Fruit fly (Drosophila melanogaster) whole organism, embryonic: ENCODE data around the gene Sptz.

Source experiments
- CG11504 ChIP-seq: fragments of 200-800 bp; sonication (Bioruptor generic); optimal IDR thresholded peaks from 3 replicates; lab custom pipeline; 2019; ENCODE audit warnings: missing biosample characterization, mild to moderate bottlenecking, missing genetic modification characterization, moderate library complexity
- CG16813 ChIP-seq: fragments of 200-800 bp; sonication (Bioruptor generic); IDR thresholded peaks from 3 replicates; pipeline ENCODE4 v1.3.6; 2022; ENCODE audit warnings: missing biosample characterization, missing genetic modification characterization; ENCODE audit not compliant: partially characterized antibody
- CG17568 ChIP-seq: fragments of 200-800 bp; sonication (Bioruptor generic); optimal IDR thresholded peaks from 2 replicates; lab custom pipeline; 2018; ENCODE audit warnings: missing biosample characterization, mild to moderate bottlenecking, missing genetic modification characterization, moderate library complexity
- CG18599 ChIP-seq: fragments of 200-800 bp; sonication (Bioruptor generic); optimal IDR thresholded peaks from 3 replicates; lab custom pipeline; 2017; ENCODE audit warnings: missing biosample characterization, missing genetic modification characterization, mild to moderate bottlenecking, moderate library complexity, missing genetic modification reagents
- CG2678 ChIP-seq: fragments of 200-800 bp; sonication (Bioruptor generic); optimal IDR thresholded peaks from 3 replicates; lab custom pipeline; 2019; ENCODE audit warnings: missing biosample characterization, mild to moderate bottlenecking, missing genetic modification characterization, moderate library complexity
- CG9215 ChIP-seq: fragments of 200-800 bp; sonication (Bioruptor generic); IDR thresholded peaks from 2 replicates; pipeline ENCODE4 v1.3.6; 2022; ENCODE audit warnings: missing biosample characterization, missing genetic modification characterization
- Doc2 ChIP-seq: fragments of 200-800 bp; sonication (Bioruptor generic); IDR thresholded peaks from 2 replicates; pipeline ENCODE4 v1.3.6; 2022; ENCODE audit warnings: missing biosample characterization, missing genetic modification characterization
- Hsf ChIP-seq: fragments of 200-800 bp; sonication (Bioruptor generic); optimal IDR thresholded peaks from 3 replicates; lab custom pipeline; 2016; ENCODE audit warnings: missing biosample characterization, missing genetic modification characterization
- Ssrp ChIP-seq: fragments of 200-800 bp; sonication (Bioruptor generic); optimal IDR thresholded peaks from 2 replicates; lab custom pipeline; 2018; ENCODE audit warnings: missing biosample characterization, mild to moderate bottlenecking, missing genetic modification characterization, moderate library complexity
- TFAM ChIP-seq: fragments of 200-800 bp; sonication (Bioruptor generic); optimal IDR thresholded peaks from 2 replicates; lab custom pipeline; 2017; ENCODE audit warnings: missing biosample characterization, missing genetic modification characterization, inconsistent platforms
- bowl ChIP-seq: fragments of 200-800 bp; sonication (Bioruptor generic); IDR thresholded peaks from 2 replicates; pipeline ENCODE4 v1.3.6; 2022; ENCODE audit warnings: missing biosample characterization, missing genetic modification characterization
- gem ChIP-seq: fragments of 200-800 bp; sonication (Bioruptor generic); optimal IDR thresholded peaks from 2 replicates; lab custom pipeline; 2019; ENCODE audit warnings: missing biosample characterization, mild to moderate bottlenecking, missing genetic modification characterization, moderate library complexity
- grn ChIP-seq: fragments of 200-800 bp; sonication (Bioruptor generic); optimal IDR thresholded peaks from 3 replicates; lab custom pipeline; 2017; ENCODE audit warnings: missing biosample characterization, missing genetic modification characterization
- maf-S ChIP-seq: fragments of 200-800 bp; sonication (Bioruptor generic); optimal IDR thresholded peaks from 2 replicates; lab custom pipeline; 2016; ENCODE audit warnings: missing biosample characterization, missing genetic modification characterization
- nmo ChIP-seq: fragments of 200-800 bp; sonication (Bioruptor generic); optimal IDR thresholded peaks from 2 replicates; lab custom pipeline; 2018; ENCODE audit warnings: missing biosample characterization, mild to moderate bottlenecking, missing genetic modification characterization, moderate library complexity
- row ChIP-seq: fragments of 200-800 bp; sonication (Bioruptor generic); IDR thresholded peaks from 3 replicates; pipeline ENCODE4 v1.3.6; 2022; ENCODE audit warnings: missing biosample characterization, missing genetic modification characterization
- sens ChIP-seq: fragments of 200-800 bp; sonication (Bioruptor generic); peaks from one replicate; lab custom pipeline; 2016; ENCODE audit warnings: missing biosample characterization, missing genetic modification characterization
- sna ChIP-seq: fragments of 200-800 bp; sonication (Bioruptor generic); IDR thresholded peaks from 2 replicates; pipeline ENCODE4 v1.3.6; 2022; ENCODE audit warnings: missing biosample characterization, missing genetic modification characterization; ENCODE audit not compliant: partially characterized antibody
- unpg ChIP-seq: fragments of 200-800 bp; sonication (Bioruptor generic); optimal IDR thresholded peaks from 3 replicates; lab custom pipeline; 2018; ENCODE audit warnings: missing biosample characterization, mild to moderate bottlenecking, missing genetic modification characterization, moderate library complexity
- vfl ChIP-seq: fragments of 200-800 bp; sonication (Bioruptor generic); optimal IDR thresholded peaks from 2 replicates; lab custom pipeline; 2016; ENCODE audit warnings: missing biosample characterization, missing genetic modification characterization

Gene Sptz

DNA sequence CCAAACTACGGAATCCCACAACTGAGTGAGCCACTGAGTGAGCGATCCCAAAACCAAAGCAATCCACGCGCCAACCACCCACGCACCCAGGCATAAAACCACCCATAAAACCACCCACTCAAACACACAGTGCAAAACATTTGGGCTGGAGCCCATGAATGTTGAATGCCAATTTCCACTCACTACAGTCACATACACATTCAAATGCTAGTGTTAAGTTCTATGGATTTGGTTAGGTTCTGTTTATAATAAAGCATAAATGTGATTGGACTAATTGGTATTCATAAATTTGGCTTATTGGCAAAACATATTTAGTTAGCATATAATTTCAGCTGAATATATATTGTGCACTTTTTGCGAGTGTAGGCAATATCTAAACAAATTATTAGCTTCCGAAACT lies 47.9 kb downstream of the Sptz start (continued):
- TF ChIP-seq CG18599: peak; percentile 51
- TF ChIP-seq Hsf: peak; percentile 3
- peak; percentile 5; the same call in 1 of the 2 replicates for TF ChIP-seq CG9215
- TF ChIP-seq Ssrp (tag; lab: Kevin White, UChicago): no peak
- no peak for TF ChIP-seq bowl (GFP tag; lab: Robert Waterston, UW)
- TF ChIP-seq CG16813 (GFP tag; lab: Robert Waterston, UW): no peak
- TF ChIP-seq unpg (GFP tag; lab: Kevin White, UChicago): no peak
- no peak for TF ChIP-seq maf-S
- TF ChIP-seq sens (GFP tag; lab: Kevin White, UChicago): peak; percentile 21
- no peak for TF ChIP-seq vfl (GFP tag; lab: Kevin White, UChicago)
- TF ChIP-seq CG17568 (GFP tag; lab: Kevin White, UChicago): no peak
- TF ChIP-seq grn (GFP tag; lab: Kevin White, UChicago): no peak
- TF ChIP-seq nmo (GFP tag; lab: Kevin White, UChicago): no peak
- peak; percentile 34 for TF ChIP-seq CG11504 (tag; lab: Kevin White, UChicago)
- TF ChIP-seq sna (GFP tag; lab: Robert Waterston, UW): no peak
- peak; percentile 35; the same call in 1 of the 3 replicates for TF ChIP-seq row (GFP tag; lab: Robert Waterston, UW)
- TF ChIP-seq CG2678 (tag; lab: Kevin White, UChicago): peak; percentile 43
- no peak for TF ChIP-seq TFAM (GFP tag; lab: Kevin White, UChicago)
- no peak for TF ChIP-seq Doc2 (GFP tag; lab: Robert Waterston, UW)
- peak; percentile 19 for TF ChIP-seq gem (tag; lab: Kevin White, UChicago)
